Worm (Caenorhabditis elegans): ENCODE results near the gene Y51H4A.935.

Y51H4A.935 gene

DNA sequence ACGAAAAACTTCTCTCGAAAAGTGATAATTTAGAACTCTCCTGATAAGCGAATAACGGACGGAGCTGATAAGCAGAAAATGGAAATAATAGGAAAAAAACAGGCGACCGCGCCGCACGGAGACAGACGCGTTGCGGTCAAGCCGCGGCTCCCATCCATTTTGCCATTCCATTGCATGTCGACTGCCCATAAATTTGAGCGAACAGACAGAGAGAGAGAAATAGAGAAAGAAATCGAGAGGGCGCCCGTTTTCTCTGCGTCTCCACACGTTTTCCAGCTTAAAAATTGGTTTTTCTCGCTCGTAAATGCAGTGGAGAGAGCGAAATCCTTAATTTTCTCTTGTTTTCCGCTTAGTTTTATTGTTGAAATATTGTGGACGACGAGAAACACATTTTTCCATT lies 5.2 kb downstream of the Y51H4A.935 start (continued):
- TF ChIP-seq C34B4.2 (tag; optimal IDR thresholded peaks at IDR 0.05) (no peak), unc-130 (tag; optimal IDR thresholded peaks at IDR 0.05) (peak; percentile 20), sptf-1 (tag; optimal IDR thresholded peaks at IDR 0.05) (no peak), unc-86 (tag; optimal IDR thresholded peaks at IDR 0.05) (peak; percentile 21), tbx-2 (tag; optimal IDR thresholded peaks at IDR 0.05) (peak; percentile 30), lin-15B (tag; optimal IDR thresholded peaks at IDR 0.05) (no peak), egl-13 (tag; optimal IDR thresholded peaks at IDR 0.05) (no peak), efl-1 (optimal IDR thresholded peaks at IDR 0.05) (peak; percentile 41 to 70), efl-1 (GFP tag; optimal IDR thresholded peaks at IDR 0.05 in 1 of 2) (peak; percentile 8 to 86), Y116A8C.19 (tag; optimal IDR thresholded peaks at IDR 0.05; ENCODE audit: borderline replicate concordance) (no peak), elt-2 (tag; optimal IDR thresholded peaks at IDR 0.05) (peak; percentile 89), nhr-77 (tag; optimal IDR thresholded peaks at IDR 0.05) (peak; percentile 41), C04F5.9 (tag; optimal IDR thresholded peaks at IDR 0.05) (no peak), alr-1 (tag; optimal IDR thresholded peaks at IDR 0.05; ENCODE audit: borderline replicate concordance) (no peak), pqm-1 (tag; optimal IDR thresholded peaks at IDR 0.05) (peak; percentile 61), dsc-1 (tag; optimal IDR thresholded peaks at IDR 0.05) (peak; percentile 82), fkh-10 (GFP tag; optimal IDR thresholded peaks at IDR 0.05) (no peak), unc-30 (tag; optimal IDR thresholded peaks at IDR 0.05) (no peak), tlp-1 (tag; optimal IDR thresholded peaks at IDR 0.05) (no peak), nhr-12 (tag; optimal IDR thresholded peaks at IDR 0.05) (no peak), aly-2 (tag; optimal IDR thresholded peaks at IDR 0.05) (no peak), dpl-1 (GFP tag; optimal IDR thresholded peaks at IDR 0.05) (peak in 2 of 3 experiments; percentile 28 to 31), egl-27 (tag; optimal IDR thresholded peaks at IDR 0.05) (peak in 1 of 2 experiments; percentile 35), nhr-90 (tag; optimal IDR thresholded peaks at IDR 0.05; ENCODE audit: poor library complexity) (no peak), ceh-8 (GFP tag; optimal IDR thresholded peaks at IDR 0.05) (peak; percentile 4), mep-1 (tag; optimal IDR thresholded peaks at IDR 0.05) (peak; percentile 13), pax-3 (tag; optimal IDR thresholded peaks at IDR 0.05) (no peak), lin-39 (tag; optimal IDR thresholded peaks at IDR 0.05) (no peak), nhr-11 (tag; optimal IDR thresholded peaks at IDR 0.05) (no peak), nhr-20 (tag; optimal IDR thresholded peaks at IDR 0.05) (peak; percentile 17), nhr-28 (tag; optimal IDR thresholded peaks at IDR 0.05) (no peak), rnt-1 (tag; optimal IDR thresholded peaks at IDR 0.05) (peak; percentile 54), xbp-1 (tag; optimal IDR thresholded peaks at IDR 0.05) (peak; percentile 23), ceh-90 (tag; optimal IDR thresholded peaks at IDR 0.05) (no peak), hpl-2 (GFP tag; optimal IDR thresholded peaks at IDR 0.05) (no peak), ceh-88 (GFP tag; IDR thresholded peaks at IDR 0.05) (no peak), lin-35 (GFP tag; optimal IDR thresholded peaks at IDR 0.05) (peak; percentile 8 to 62), lir-3 (tag; optimal IDR thresholded peaks at IDR 0.05; ENCODE audit: poor library complexity) (no peak), pag-3 (tag; optimal IDR thresholded peaks at IDR 0.05; ENCODE audit: borderline replicate concordance, insufficient read depth) (no peak), mab-9 (GFP tag; IDR thresholded peaks at IDR 0.05) (no peak), zip-4 (GFP tag; optimal IDR thresholded peaks at IDR 0.05) (no peak), sup-37 (GFP tag; optimal IDR thresholded peaks at IDR 0.05) (no peak), grh-1 (GFP tag; IDR thresholded peaks at IDR 0.05) (no peak), swsn-7 (tag; optimal IDR thresholded peaks at IDR 0.05) (peak; percentile 33), C16A3.4 (tag; optimal IDR thresholded peaks at IDR 0.05) (no peak), nhr-71 (tag; optimal IDR thresholded peaks at IDR 0.05) (peak; percentile 61), lin-13 (GFP tag; optimal IDR thresholded peaks at IDR 0.05) (no peak), efl-3 (GFP tag; optimal IDR thresholded peaks at IDR 0.05) (no peak), snu-23 (GFP tag; optimal IDR thresholded peaks at IDR 0.05) (peak; percentile 61), skn-1 (tag; optimal IDR thresholded peaks at IDR 0.05) (no peak), nhr-85 (tag) (peak; percentile 55)
